Fruit fly (Drosophila melanogaster): ENCODE results near the gene primo-1.

primo-1 gene

DNA sequence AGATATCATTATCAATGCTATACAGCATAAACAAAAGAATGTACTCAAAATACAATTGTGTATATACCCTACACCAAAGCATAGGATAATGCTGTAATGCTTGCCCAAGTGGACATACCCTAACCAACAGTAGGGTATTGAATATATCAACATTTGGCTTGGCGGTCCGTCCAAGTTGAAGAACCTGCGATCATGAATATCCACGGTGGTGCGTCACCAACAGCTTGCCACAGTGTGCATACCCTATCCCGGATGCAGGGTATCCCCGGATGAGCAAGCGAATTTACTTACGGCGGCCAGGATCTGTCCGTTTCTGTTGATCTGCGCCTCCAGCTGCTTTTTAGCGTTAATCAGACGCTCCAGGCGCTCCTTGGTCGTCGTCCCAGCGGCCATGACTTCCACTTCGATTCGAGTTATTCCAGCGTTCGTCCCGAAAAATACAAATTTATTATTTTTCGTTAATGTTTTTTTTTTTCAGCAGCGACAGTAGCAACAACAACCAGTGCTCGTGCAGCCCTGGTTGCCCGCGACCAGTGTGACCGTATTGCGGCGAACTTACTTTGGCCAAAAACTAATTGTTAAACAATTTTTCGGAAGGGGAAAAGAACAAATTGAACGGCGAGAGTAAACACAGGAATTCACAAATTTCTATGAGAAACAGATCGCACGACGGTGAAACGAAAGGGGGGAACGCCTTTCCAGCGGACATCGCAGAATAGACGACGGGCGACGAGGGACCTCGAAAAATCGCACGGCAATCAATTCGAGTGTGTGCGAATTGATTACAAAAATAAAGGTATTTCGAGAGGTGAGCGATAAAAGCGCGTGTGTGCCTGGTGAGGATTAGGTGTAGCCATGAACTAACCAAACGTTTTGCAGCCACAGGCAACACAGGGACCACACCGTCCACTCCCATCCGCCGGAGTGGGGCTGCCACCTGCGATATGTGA lies 35.2 kb downstream of the primo-1 start, which contains the start of the genes Lkb1 and CG9588 (continued):
- TF ChIP-seq pho (GFP tag; optimal IDR thresholded peaks at IDR 0.05) (peak; percentile 53), CG34422 (GFP tag; IDR thresholded peaks at IDR 0.05) (peak; percentile 81), CG16863 (GFP tag; optimal IDR thresholded peaks at IDR 0.05) (peak; percentile 62), CG12942 (GFP tag; optimal IDR thresholded peaks at IDR 0.05) (peak; percentile 57), fd102C (GFP tag; optimal IDR thresholded peaks at IDR 0.05) (no peak), sisA (GFP tag; IDR thresholded peaks at IDR 0.05) (peak; percentile 87), cato (GFP tag; optimal IDR thresholded peaks at IDR 0.05; ENCODE audit: borderline replicate concordance) (no peak), H2.0 (GFP tag; IDR thresholded peaks at IDR 0.05) (peak; percentile 80), klu (GFP tag; IDR thresholded peaks at IDR 0.05) (peak; percentile 25; the same call in 1 of the 2 replicates), run (tag; optimal IDR thresholded peaks at IDR 0.05) (no peak), Rx (GFP tag; IDR thresholded peaks at IDR 0.05) (peak; percentile 87), ewg (GFP tag; optimal IDR thresholded peaks at IDR 0.05) (peak; percentile 39), CG8388 (GFP tag; optimal IDR thresholded peaks at IDR 0.05) (peak; percentile 31), nerfin-1 (tag; optimal IDR thresholded peaks at IDR 0.05) (no peak), D19B (GFP tag; optimal IDR thresholded peaks at IDR 0.05) (peak; percentile 55), Nf-YB (GFP tag; optimal IDR thresholded peaks at IDR 0.05) (no peak), cad (GFP tag; optimal IDR thresholded peaks at IDR 0.05) (no peak), CG13287 (GFP tag; IDR thresholded peaks at IDR 0.05; ENCODE audit: partially characterized antibody) (peak; percentile 45; the same call in 1 of the 2 replicates), Med (GFP tag) (peak; percentile 93), seq (GFP tag; IDR thresholded peaks at IDR 0.05) (peak; percentile 54; the same call in 1 of the 2 replicates), CG12236 (GFP tag; optimal IDR thresholded peaks at IDR 0.05) (no peak), CG15011 (GFP tag; optimal IDR thresholded peaks at IDR 0.05) (no peak), CG14860 (GFP tag; IDR thresholded peaks at IDR 0.05; ENCODE audit: partially characterized antibody) (no peak), CG3847 (GFP tag; IDR thresholded peaks at IDR 0.05) (peak; percentile 54), dimm (GFP tag; IDR thresholded peaks at IDR 0.05) (no peak), CG2889 (GFP tag; IDR thresholded peaks at IDR 0.05) (peak; percentile 77), vnd (GFP tag; IDR thresholded peaks at IDR 0.05; ENCODE audit: partially characterized antibody) (no peak), unc-4 (GFP tag; IDR thresholded peaks at IDR 0.05; ENCODE audit: partially characterized antibody) (no peak), HmgD (GFP tag; optimal IDR thresholded peaks at IDR 0.05) (no peak), otp (GFP tag; IDR thresholded peaks at IDR 0.05) (peak; percentile 77), gro (GFP tag; optimal IDR thresholded peaks at IDR 0.05) (peak; percentile 47), sens (GFP tag) (peak; percentile 89), lbe (GFP tag; optimal IDR thresholded peaks at IDR 0.05) (no peak), knrl (GFP tag; IDR thresholded peaks at IDR 0.05; ENCODE audit: partially characterized antibody) (no peak; the same call in 2 of the 3 replicates), CG18619 (GFP tag; optimal IDR thresholded peaks at IDR 0.05) (peak; percentile 36), Hand (GFP tag; optimal IDR thresholded peaks at IDR 0.05) (no peak), CG8290 (GFP tag; optimal IDR thresholded peaks at IDR 0.05) (no peak), CG8290 (tag; optimal IDR thresholded peaks at IDR 0.05) (peak in 1 of 2 experiments; percentile 73), twi (tag; optimal IDR thresholded peaks at IDR 0.05) (no peak), NFAT (GFP tag; IDR thresholded peaks at IDR 0.05) (peak; percentile 43), Xbp1 (GFP tag; optimal IDR thresholded peaks at IDR 0.05) (peak; percentile 66), CG7963 (GFP tag; IDR thresholded peaks at IDR 0.05; ENCODE audit: partially characterized antibody) (no peak), lola (GFP tag; optimal IDR thresholded peaks at IDR 0.05) (peak in 1 of 3 experiments; percentile 20), ATbp (GFP tag; optimal IDR thresholded peaks at IDR 0.05) (no peak), Trl (optimal IDR thresholded peaks at IDR 0.05) (no peak), Trl (GFP tag; optimal IDR thresholded peaks at IDR 0.05) (peak; percentile 3), bbx (GFP tag; IDR thresholded peaks at IDR 0.05; ENCODE audit: partially characterized antibody) (no peak), gt (GFP tag; IDR thresholded peaks at IDR 0.05) (no peak; the same call in 1 of the 2 replicates), sim (GFP tag; IDR thresholded peaks at IDR 0.05) (peak; percentile 18; the same call in 1 of the 2 replicates)
